Worm (Caenorhabditis elegans) whole organism, mixed stage, embryonic: ENCODE measurements around the gene srx-67.

Experiments
- ceh-43 ChIP-seq: fragments of 200-800 bp; sonication (Bioruptor generic); optimal IDR thresholded peaks from 2 replicates; lab custom pipeline; 2018; ENCODE audit warnings: mild to moderate bottlenecking, missing genetic modification characterization, moderate library complexity, missing compliant biosample characterization
- elt-3 ChIP-seq: fragments of 150-350 bp; optimal IDR thresholded peaks from 2 replicates; lab custom pipeline; 2014; ENCODE audit warnings: missing biosample characterization, missing genetic modification characterization
- lin-13 ChIP-seq: fragments of 150-350 bp; optimal IDR thresholded peaks from 2 replicates; lab custom pipeline; 2014; ENCODE audit warnings: missing biosample characterization, missing genetic modification characterization
- mab-5 ChIP-seq: fragments of 150-350 bp; optimal IDR thresholded peaks from 2 replicates; lab custom pipeline; 2014; ENCODE audit warnings: missing biosample characterization, missing genetic modification characterization
- nhr-28 ChIP-seq: fragments of 150-350 bp; optimal IDR thresholded peaks from 2 replicates; lab custom pipeline; 2014; ENCODE audit warnings: missing biosample characterization, missing genetic modification characterization
- unc-39 ChIP-seq: fragments of 150-350 bp; optimal IDR thresholded peaks from 2 replicates; lab custom pipeline; 2014; ENCODE audit warnings: missing biosample characterization, missing genetic modification characterization
- unc-62 ChIP-seq: fragments of 150-350 bp; optimal IDR thresholded peaks from 2 replicates; lab custom pipeline; 2014; ENCODE audit warnings: missing biosample characterization, missing genetic modification reagents, missing genetic modification characterization
- ztf-11 ChIP-seq: fragments of 150-350 bp; optimal IDR thresholded peaks from 2 replicates; lab custom pipeline; 2014; ENCODE audit warnings: missing biosample characterization, missing genetic modification characterization

DNA sequence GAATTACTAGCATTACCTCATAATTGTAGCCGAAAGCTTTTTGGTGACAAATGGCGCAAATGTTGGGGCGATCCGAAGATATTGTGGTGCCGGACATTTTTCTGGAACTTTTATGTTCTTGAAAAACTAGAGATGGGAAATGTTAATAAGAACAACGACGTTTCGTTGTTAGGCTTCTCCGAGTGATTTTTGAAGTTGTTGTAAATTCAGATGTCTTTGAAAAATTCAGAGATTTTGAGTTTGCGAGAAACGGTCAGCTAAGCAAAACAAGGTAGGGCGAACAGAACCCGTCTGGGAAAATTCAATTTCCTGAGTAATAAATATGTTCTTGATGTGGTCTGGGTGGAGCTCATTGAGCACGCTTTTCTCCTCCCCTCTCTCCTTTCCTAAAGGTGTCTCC is 30.5 kb upstream of the srx-67 start, which contains the start of gene nhr-124:
- no peak for TF ChIP-seq elt-3 (tag; lab: Kevin White, UChicago)
- TF ChIP-seq unc-39 (tag; lab: Kevin White, UChicago), result no peak
- TF ChIP-seq nhr-28 (tag; lab: Kevin White, UChicago), result no peak
- TF ChIP-seq mab-5, result no peak
- no peak for TF ChIP-seq ceh-43 (GFP tag; lab: Kevin White, UChicago)
- TF ChIP-seq unc-62 (GFP tag; lab: Kevin White, UChicago), result no peak
- TF ChIP-seq ztf-11 (tag; lab: Kevin White, UChicago), result no peak
- TF ChIP-seq lin-13 (tag; lab: Kevin White, UChicago), result no peak
